Worm (Caenorhabditis elegans): ENCODE results near the gene ekl-5.

ce11 chrX:13920374-13920986 is 3.5 kb upstream of the ekl-5 start:
- TF ChIP-seq W03F9.2 (tag; optimal IDR thresholded peaks at IDR 0.05), result no peak
- TF ChIP-seq him-1 (tag; optimal IDR thresholded peaks at IDR 0.05), result no peak
- no peak for TF ChIP-seq dao-5 (tag; optimal IDR thresholded peaks at IDR 0.05)
